Fruit fly (Drosophila melanogaster): ENCODE results near the gene mag.
"Not testable (repeated sequence)": the region's sequence is repeated elsewhere in the genome, so short reads cannot be mapped to it uniquely, and the experiment has no call there.

mag gene

dm6 chr3L:20474197-20474788 is 13.8 kb downstream of the mag start, which contains the start of gene isoQC:
Gene isoQC (plus strand): TSS chr3L:20474466.
- no peak for TF ChIP-seq CG17801 (GFP tag; optimal IDR thresholded peaks at IDR 0.05; ENCODE audit: partially characterized antibody)

- peak; percentile 87 for TF ChIP-seq CG17801 (GFP tag; optimal IDR thresholded peaks at IDR 0.05; ENCODE audit: partially characterized antibody)
Observed at dm6 chr3L:20474789-20475208, 14.3 kb downstream of the mag start.

- no peak for TF ChIP-seq CG17801 (GFP tag; optimal IDR thresholded peaks at IDR 0.05; ENCODE audit: partially characterized antibody)
Observed at dm6 chr3L:20487649-20488048, 27.2 kb downstream of the mag start.

dm6 chr3L:20491525-20492132 is 31.1 kb downstream of the mag start, which contains the start of gene ND-39:
Gene ND-39 (plus strand): TSS chr3L:20492082.
- no peak for TF ChIP-seq CG17801 (GFP tag; optimal IDR thresholded peaks at IDR 0.05; ENCODE audit: partially characterized antibody)

dm6 chr3L:20493417-20494261 is 33.2 kb downstream of the mag start:
- peak; percentile 95 for TF ChIP-seq CG17801 (GFP tag; optimal IDR thresholded peaks at IDR 0.05; ENCODE audit: partially characterized antibody)

dm6 chr3L:20494262-20494601 is 33.7 kb downstream of the mag start:
- no peak for TF ChIP-seq CG17801 (GFP tag; optimal IDR thresholded peaks at IDR 0.05; ENCODE audit: partially characterized antibody)

dm6 chr3L:20494780-20495591 is 34.5 kb downstream of the mag start, which contains the start of gene ZnT77C:
Gene ZnT77C (minus strand): TSS chr3L:20494921.
- TF ChIP-seq CG17801 (GFP tag; optimal IDR thresholded peaks at IDR 0.05; ENCODE audit: partially characterized antibody), result no peak

dm6 chr3L:20497124-20497996 is 36.9 kb downstream of the mag start, which contains the start of gene CG32425:
Gene CG32425 (plus strand): TSS chr3L:20497323.
- TF ChIP-seq CG17801 (GFP tag; optimal IDR thresholded peaks at IDR 0.05; ENCODE audit: partially characterized antibody), result no peak

- no peak for TF ChIP-seq CG17801 (GFP tag; optimal IDR thresholded peaks at IDR 0.05; ENCODE audit: partially characterized antibody)
Observed at dm6 chr3L:20498204-20498603, 37.7 kb downstream of the mag start.

- TF ChIP-seq CG17801 (GFP tag; optimal IDR thresholded peaks at IDR 0.05; ENCODE audit: partially characterized antibody), result not testable (repeated sequence)
Observed at dm6 chr3L:20499536-20499935, 39.1 kb downstream of the mag start, which contains the start of gene CG18281. Gene CG18281 (plus strand): TSS chr3L:20499836.

- TF ChIP-seq CG17801 (GFP tag; optimal IDR thresholded peaks at IDR 0.05; ENCODE audit: partially characterized antibody), result no peak
Observed at dm6 chr3L:20503256-20503655, 42.8 kb downstream of the mag start.

- not testable (repeated sequence) for TF ChIP-seq CG17801 (GFP tag; optimal IDR thresholded peaks at IDR 0.05; ENCODE audit: partially characterized antibody)
Observed at dm6 chr3L:20503886-20504285, 43.4 kb downstream of the mag start, which contains the start of gene CG17637. Gene CG17637 (plus strand): TSS chr3L:20504186.

- TF ChIP-seq CG17801 (GFP tag; optimal IDR thresholded peaks at IDR 0.05; ENCODE audit: partially characterized antibody), result no peak
Observed at dm6 chr3L:20505732-20506131, 45.2 kb downstream of the mag start, which contains the start of gene CG5078. Gene CG5078 (plus strand): TSS chr3L:20506032.

dm6 chr3L:20507552-20507951 is 47.1 kb downstream of the mag start:
- no peak for TF ChIP-seq CG17801 (GFP tag; optimal IDR thresholded peaks at IDR 0.05; ENCODE audit: partially characterized antibody)
